Worm (Caenorhabditis elegans): ENCODE data around the gene T22E5.1.

T22E5.1 gene

ce11 chrX:6378363-6378762 is 34.3 kb upstream of the T22E5.1 start (continued):
- TF ChIP-seq aly-2 (tag; optimal IDR thresholded peaks at IDR 0.05) (no peak), unc-55 (GFP tag; optimal IDR thresholded peaks at IDR 0.05) (peak; percentile 64), ztf-4 (tag; optimal IDR thresholded peaks at IDR 0.05) (no peak), mab-5 (tag; optimal IDR thresholded peaks at IDR 0.05) (no peak), skn-1 (tag; optimal IDR thresholded peaks at IDR 0.05) (no peak), mbf-1 (tag; optimal IDR thresholded peaks at IDR 0.05) (no peak), nhr-25 (tag; optimal IDR thresholded peaks at IDR 0.05) (no peak), lin-39 (tag; optimal IDR thresholded peaks at IDR 0.05) (no peak), crh-2 (tag; optimal IDR thresholded peaks at IDR 0.05) (peak; percentile 54), nhr-12 (tag; optimal IDR thresholded peaks at IDR 0.05) (no peak), gmeb-1 (tag; optimal IDR thresholded peaks at IDR 0.05) (no peak), zag-1 (tag; optimal IDR thresholded peaks at IDR 0.05) (peak; percentile 32), ama-1 (optimal IDR thresholded peaks at IDR 0.05) (no peak), alr-1 (tag; optimal IDR thresholded peaks at IDR 0.05) (no peak), ceh-16 (tag; optimal IDR thresholded peaks at IDR 0.05) (peak; percentile 60), ceh-82 (tag; optimal IDR thresholded peaks at IDR 0.05) (no peak), nhr-6 (tag; optimal IDR thresholded peaks at IDR 0.05) (no peak), elt-3 (tag; optimal IDR thresholded peaks at IDR 0.05) (no peak), lin-13 (GFP tag; optimal IDR thresholded peaks at IDR 0.05) (peak; percentile 44), F13H6.1 (tag; optimal IDR thresholded peaks at IDR 0.05) (peak; percentile 67), nhr-21 (tag; optimal IDR thresholded peaks at IDR 0.05) (peak; percentile 36)

- no peak for TF ChIP-seq sem-4 (tag; optimal IDR thresholded peaks at IDR 0.05)
- peak; percentile 80 for TF ChIP-seq ceh-16 (tag; optimal IDR thresholded peaks at IDR 0.05)
- no peak for TF ChIP-seq peb-1 (tag; optimal IDR thresholded peaks at IDR 0.05)
- TF ChIP-seq mdl-1 (tag; optimal IDR thresholded peaks at IDR 0.05) = no peak
- peak; percentile 51 for TF ChIP-seq nhr-25 (tag; optimal IDR thresholded peaks at IDR 0.05)
- TF ChIP-seq ztf-1 (GFP tag; conservative IDR thresholded peaks at IDR 0.05) = no peak
- TF ChIP-seq nhr-237 (tag; optimal IDR thresholded peaks at IDR 0.05) = no peak
- peak; percentile 1 for TF ChIP-seq blmp-1 (tag; optimal IDR thresholded peaks at IDR 0.05; ENCODE audit: insufficient read depth)
- no peak for TF ChIP-seq ama-1 (optimal IDR thresholded peaks at IDR 0.05)
- TF ChIP-seq sma-9 (GFP tag; optimal IDR thresholded peaks at IDR 0.05) = peak; percentile 25
- TF ChIP-seq sma-9 (tag; optimal IDR thresholded peaks at IDR 0.05) = no peak
- TF ChIP-seq nhr-6 (tag; optimal IDR thresholded peaks at IDR 0.05) = no peak
- no peak for TF ChIP-seq zag-1 (tag; optimal IDR thresholded peaks at IDR 0.05)
- TF ChIP-seq elt-1 (tag; optimal IDR thresholded peaks at IDR 0.05) = peak; percentile 55
- no peak for TF ChIP-seq mbf-1 (tag; optimal IDR thresholded peaks at IDR 0.05)
These were observed 29.7 kb upstream of the T22E5.1 start for ce11 chrX:6382930-6383329.

ce11 chrX:6384537-6384936 is 28.1 kb upstream of the T22E5.1 start:
- no peak for TF ChIP-seq nhr-12 (tag; optimal IDR thresholded peaks at IDR 0.05)
- TF ChIP-seq lsy-2 (tag; optimal IDR thresholded peaks at IDR 0.05) = no peak
- no peak for TF ChIP-seq sma-9 (GFP tag; optimal IDR thresholded peaks at IDR 0.05)
- no peak for TF ChIP-seq sma-9 (tag; optimal IDR thresholded peaks at IDR 0.05)
- no peak for TF ChIP-seq zag-1 (tag; optimal IDR thresholded peaks at IDR 0.05)
- TF ChIP-seq ZK546.5 (tag; optimal IDR thresholded peaks at IDR 0.05) = no peak
- TF ChIP-seq peb-1 (tag; optimal IDR thresholded peaks at IDR 0.05) = no peak
- no peak for TF ChIP-seq alr-1 (tag; optimal IDR thresholded peaks at IDR 0.05)
- no peak for TF ChIP-seq unc-39 (tag; optimal IDR thresholded peaks at IDR 0.05)

ce11 chrX:6385185-6385584 is 27.5 kb upstream of the T22E5.1 start, which contains the start of gene igdb-3:
Gene igdb-3 (plus strand): TSS chrX:6385485.
- TF ChIP-seq nhr-129 (tag; optimal IDR thresholded peaks at IDR 0.05) (no peak), ZK546.5 (tag; optimal IDR thresholded peaks at IDR 0.05) (no peak), ztf-4 (tag; optimal IDR thresholded peaks at IDR 0.05) (no peak)

ce11 chrX:6388639-6389038 is 24.0 kb upstream of the T22E5.1 start:
- TF ChIP-seq fos-1 (tag; optimal IDR thresholded peaks at IDR 0.05) (no peak), skn-1 (tag; optimal IDR thresholded peaks at IDR 0.05) (no peak), nhr-77 (tag; optimal IDR thresholded peaks at IDR 0.05) (no peak), nhr-11 (tag; optimal IDR thresholded peaks at IDR 0.05) (no peak), egl-27 (tag; optimal IDR thresholded peaks at IDR 0.05) (no peak), mab-5 (tag; optimal IDR thresholded peaks at IDR 0.05) (no peak), dmd-4 (tag; optimal IDR thresholded peaks at IDR 0.05) (no peak), nhr-21 (tag; optimal IDR thresholded peaks at IDR 0.05) (no peak), nhr-237 (tag; optimal IDR thresholded peaks at IDR 0.05) (no peak), lin-39 (tag; optimal IDR thresholded peaks at IDR 0.05) (no peak), R02D3.7 (tag; optimal IDR thresholded peaks at IDR 0.05) (no peak), lsy-2 (tag; optimal IDR thresholded peaks at IDR 0.05) (no peak), aly-2 (tag; optimal IDR thresholded peaks at IDR 0.05) (no peak)

Data from whole organism, L2 larva.